Fruit fly (Drosophila melanogaster): ENCODE results near the gene CG6983.

CG6983 gene

DNA sequence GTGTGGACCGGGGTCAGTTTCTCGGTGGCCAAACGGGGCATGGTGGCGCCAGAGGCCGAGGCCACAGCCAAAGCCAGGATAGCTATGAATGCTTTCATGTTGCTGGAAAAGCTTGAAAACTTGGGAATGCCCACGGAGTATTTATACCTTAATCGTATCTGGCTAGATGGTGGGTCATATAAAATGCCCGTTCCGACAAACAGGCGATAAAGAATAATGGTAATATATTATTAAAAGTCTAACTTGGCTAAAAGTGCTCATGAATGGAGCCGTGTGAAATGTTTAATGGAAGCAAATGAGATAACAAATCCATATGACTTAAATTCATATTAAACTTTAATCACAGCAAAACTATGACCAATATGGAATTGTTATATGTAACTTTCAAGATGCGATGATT is 55.6 kb downstream of the CG6983 start, which contains the start of gene Jon66Cii:
Gene Jon66Cii, minus strand, starts transcription at position 101 of the 400 bp plus-strand sequence.
- TF ChIP-seq ey (GFP tag; optimal IDR thresholded peaks at IDR 0.05) = no peak
- TF ChIP-seq woc (GFP tag; optimal IDR thresholded peaks at IDR 0.05) = no peak
